Worm (Caenorhabditis elegans): Measurements from ENCODE around the gene C13E3.1.

DNA sequence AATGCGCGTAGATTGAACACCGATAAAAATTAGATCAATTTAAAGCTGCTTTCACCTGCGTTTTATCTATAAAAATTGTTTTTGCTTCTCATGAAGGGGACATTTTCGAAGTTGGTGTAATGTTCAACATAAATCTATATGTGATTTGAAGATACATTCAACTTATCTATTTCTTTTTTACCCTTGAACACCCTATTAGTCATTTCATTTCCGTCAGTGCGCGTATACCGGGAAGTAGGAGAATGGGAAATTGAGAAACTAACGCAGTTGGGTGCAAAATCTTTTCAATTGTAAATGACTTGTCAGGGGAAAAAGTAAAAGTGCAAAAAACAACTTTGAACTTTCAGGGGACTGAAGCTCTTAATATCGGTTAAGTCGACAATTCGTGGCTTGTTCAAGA is 42.1 kb downstream of the C13E3.1 start:
- no peak for TF ChIP-seq ceh-79 (tag; optimal IDR thresholded peaks at IDR 0.05)
- TF ChIP-seq F33H1.4 (GFP tag; IDR thresholded peaks at IDR 0.05), result no peak
- no peak for TF ChIP-seq hsf-1 (GFP tag; IDR thresholded peaks at IDR 0.05)
- TF ChIP-seq mel-28 (tag; optimal IDR thresholded peaks at IDR 0.05; ENCODE audit: borderline replicate concordance), result no peak

Measured in whole organism, young adult.